Worm (Caenorhabditis elegans) whole organism, L1 larva: Measurements from ENCODE around the gene ard-1.

Experiments used
- C04F5.9 ChIP-seq: sonication (generic microtip); optimal IDR thresholded peaks from 2 replicates; lab custom pipeline; 2016; ENCODE audit warnings: missing genetic modification characterization, missing compliant biosample characterization
- C16A3.4 ChIP-seq: fragments of 150-350 bp; optimal IDR thresholded peaks from 2 replicates; lab custom pipeline; 2014; ENCODE audit warnings: missing biosample characterization, missing genetic modification characterization
- F16B12.6 ChIP-seq: fragments of 150-350 bp; optimal IDR thresholded peaks from 2 replicates; lab custom pipeline; 2014; ENCODE audit warnings: missing biosample characterization, missing genetic modification characterization
- ama-1 ChIP-seq: fragments of 150-350 bp; optimal IDR thresholded peaks from 2 replicates; lab custom pipeline; 2014
- blmp-1 ChIP-seq: fragments of 150-350 bp; optimal IDR thresholded peaks from 2 replicates; lab custom pipeline; 2014; ENCODE audit warnings: missing biosample characterization, missing genetic modification characterization
- ceh-8 ChIP-seq: fragments of 200-800 bp; sonication (Bioruptor generic); optimal IDR thresholded peaks from 2 replicates; lab custom pipeline; 2018; ENCODE audit warnings: mild to moderate bottlenecking, missing genetic modification characterization, moderate library complexity, missing compliant biosample characterization
- ceh-88 ChIP-seq: fragments of 200-800 bp; sonication (Bioruptor generic); IDR thresholded peaks from 2 replicates; pipeline ENCODE4 v1.3.6; 2022; ENCODE audit warnings: missing genetic modification characterization, missing compliant biosample characterization
- dpl-1 ChIP-seq, 3 experiments: fragments of 150-350 bp in 2 of 3; sonication (generic microtip) in 1 of 3; optimal IDR thresholded peaks; 2 replicates each; lab custom pipeline; 2014 to 2017; ENCODE audit warnings: missing biosample characterization in 3 of 3, missing genetic modification characterization in 3 of 3, missing genetic modification reagents in 3 of 3
- dsc-1 ChIP-seq: sonication (generic microtip); optimal IDR thresholded peaks from 2 replicates; lab custom pipeline; 2016; ENCODE audit warnings: mild to moderate bottlenecking, missing genetic modification characterization, missing compliant biosample characterization
- egl-13 ChIP-seq: sonication (generic microtip); optimal IDR thresholded peaks from 2 replicates; lab custom pipeline; 2016; ENCODE audit warnings: missing genotype, missing genetic modification reagents, missing genetic modification characterization, missing compliant biosample characterization
- egl-27 ChIP-seq, 2 experiments: fragments of 150-350 bp in 1 of 2; sonication (generic microtip); optimal IDR thresholded peaks; 3 replicates each; lab custom pipeline; 2017 to 2018; ENCODE audit warnings: missing biosample characterization in 2 of 2, missing genetic modification characterization in 2 of 2, missing genetic modification reagents in 2 of 2
- elt-2 ChIP-seq: sonication (generic microtip); optimal IDR thresholded peaks from 2 replicates; lab custom pipeline; 2016; ENCODE audit warnings: missing genetic modification characterization, mild to moderate bottlenecking, inconsistent platforms, missing compliant biosample characterization, missing genetic modification reagents
- elt-3 ChIP-seq, 6 experiments: fragments of 150-350 bp in 1 of 6; sonication (generic microtip); optimal IDR thresholded peaks; 2 replicates each; lab custom pipeline; 2017 to 2018; ENCODE audit warnings: missing biosample characterization in 6 of 6, missing genetic modification characterization in 6 of 6, inconsistent platforms in 1 of 6
- fkh-10 ChIP-seq: sonication (generic microtip); optimal IDR thresholded peaks from 2 replicates; lab custom pipeline; 2017; ENCODE audit warnings: missing biosample characterization, missing genetic modification reagents, missing genetic modification characterization
- fkh-8 ChIP-seq: sonication (generic microtip); optimal IDR thresholded peaks from 2 replicates; lab custom pipeline; 2016; ENCODE audit warnings: mild to moderate bottlenecking, missing genetic modification characterization, missing compliant biosample characterization
- fos-1 ChIP-seq: fragments of 150-350 bp; optimal IDR thresholded peaks from 2 replicates; lab custom pipeline; 2014; ENCODE audit warnings: missing biosample characterization, missing genetic modification characterization
- grh-1 ChIP-seq: fragments of 200-800 bp; sonication (Bioruptor generic); IDR thresholded peaks from 2 replicates; pipeline ENCODE4 v1.3.6; 2022; ENCODE audit warnings: missing genetic modification reagents, missing genetic modification characterization, missing compliant biosample characterization
- hpl-2 ChIP-seq: fragments of 150-350 bp; optimal IDR thresholded peaks from 2 replicates; lab custom pipeline; 2014; ENCODE audit warnings: missing biosample characterization, missing genetic modification reagents, missing genetic modification characterization
- jun-1 ChIP-seq: fragments of 150-350 bp; optimal IDR thresholded peaks from 2 replicates; lab custom pipeline; 2014; ENCODE audit warnings: missing biosample characterization, missing genetic modification reagents, missing genetic modification characterization
- lin-13 ChIP-seq: fragments of 150-350 bp; optimal IDR thresholded peaks from 2 replicates; lab custom pipeline; 2014; ENCODE audit warnings: missing biosample characterization, missing genetic modification reagents, missing genetic modification characterization
- lin-14 ChIP-seq: fragments of 200-800 bp; sonication (Bioruptor generic); optimal IDR thresholded peaks from 2 replicates; lab custom pipeline; 2018; ENCODE audit warnings: mild to moderate bottlenecking, missing genetic modification characterization, moderate library complexity, missing compliant biosample characterization
- lin-35 ChIP-seq, 2 experiments: fragments of 150-350 bp; optimal IDR thresholded peaks; 2 replicates each; lab custom pipeline; 2014; ENCODE audit warnings: missing biosample characterization in 2 of 2, missing genetic modification characterization in 2 of 2, missing genetic modification reagents in 2 of 2
- lin-39 ChIP-seq: fragments of 150-350 bp; optimal IDR thresholded peaks from 2 replicates; lab custom pipeline; 2014; ENCODE audit warnings: missing biosample characterization, missing genetic modification reagents, missing genetic modification characterization
- mdl-1 ChIP-seq, 2 experiments: fragments of 150-350 bp; optimal IDR thresholded peaks; 2 replicates each; lab custom pipeline; 2014 to 2017; ENCODE audit warnings: missing biosample characterization in 2 of 2, missing genetic modification characterization in 2 of 2, inconsistent platforms in 1 of 2
- mef-2 ChIP-seq: fragments of 150-350 bp; optimal IDR thresholded peaks from 2 replicates; lab custom pipeline; 2014; ENCODE audit warnings: missing biosample characterization, missing genetic modification characterization
- mep-1 ChIP-seq: fragments of 150-350 bp; optimal IDR thresholded peaks from 2 replicates; lab custom pipeline; 2014; ENCODE audit warnings: missing biosample characterization, missing genetic modification characterization
- nhr-20 ChIP-seq: sonication (generic microtip); optimal IDR thresholded peaks from 2 replicates; lab custom pipeline; 2016; ENCODE audit warnings: mild to moderate bottlenecking, missing genetic modification characterization, missing compliant biosample characterization
- nhr-237 ChIP-seq: fragments of 150-350 bp; optimal IDR thresholded peaks from 2 replicates; lab custom pipeline; 2014; ENCODE audit warnings: missing biosample characterization, missing genetic modification characterization
- nhr-47 ChIP-seq: sonication (generic microtip); optimal IDR thresholded peaks from 2 replicates; lab custom pipeline; 2016; ENCODE audit warnings: mild to moderate bottlenecking, missing genetic modification characterization, moderate library complexity, missing compliant biosample characterization
- nhr-71 ChIP-seq: sonication (generic microtip); optimal IDR thresholded peaks from 2 replicates; lab custom pipeline; 2016; ENCODE audit warnings: mild to moderate bottlenecking, missing genetic modification characterization, moderate library complexity, missing compliant biosample characterization
- nhr-77 ChIP-seq: fragments of 150-350 bp; optimal IDR thresholded peaks from 2 replicates; lab custom pipeline; 2014; ENCODE audit warnings: missing biosample characterization, missing genetic modification characterization
- nhr-84 ChIP-seq: sonication (generic microtip); optimal IDR thresholded peaks from 2 replicates; lab custom pipeline; 2017; ENCODE audit warnings: missing biosample characterization, missing genetic modification characterization
- nhr-85 ChIP-seq: sonication (generic microtip); peaks from one replicate; lab custom pipeline; 2016; ENCODE audit warnings: missing genetic modification characterization, inconsistent platforms, missing compliant biosample characterization
- nhr-90 ChIP-seq: sonication (generic microtip); optimal IDR thresholded peaks from 2 replicates; lab custom pipeline; 2016; ENCODE audit warnings: mild to moderate bottlenecking, missing genetic modification characterization, missing compliant biosample characterization; ENCODE audit not compliant: poor library complexity
- pax-3 ChIP-seq: fragments of 200-800 bp; sonication (Bioruptor generic); optimal IDR thresholded peaks from 2 replicates; lab custom pipeline; 2018; ENCODE audit warnings: mild to moderate bottlenecking, missing genetic modification characterization, moderate library complexity, missing compliant biosample characterization
- rnt-1 ChIP-seq: sonication (generic microtip); optimal IDR thresholded peaks from 2 replicates; lab custom pipeline; 2016; ENCODE audit warnings: mild to moderate bottlenecking, missing genetic modification characterization, moderate library complexity, missing compliant biosample characterization
- sox-4 ChIP-seq: sonication (generic microtip); optimal IDR thresholded peaks from 2 replicates; lab custom pipeline; 2016; ENCODE audit warnings: missing genetic modification characterization, missing compliant biosample characterization
- sup-37 ChIP-seq: fragments of 200-800 bp; sonication (Bioruptor generic); optimal IDR thresholded peaks from 2 replicates; lab custom pipeline; 2018; ENCODE audit warnings: mild to moderate bottlenecking, missing genetic modification characterization, missing compliant biosample characterization
- swsn-7 ChIP-seq: sonication (generic microtip); optimal IDR thresholded peaks from 2 replicates; lab custom pipeline; 2016; ENCODE audit warnings: missing genetic modification characterization, missing compliant biosample characterization
- tbx-2 ChIP-seq: sonication (generic microtip); optimal IDR thresholded peaks from 2 replicates; lab custom pipeline; 2016; ENCODE audit warnings: missing genetic modification characterization, missing compliant biosample characterization
- unc-86 ChIP-seq: sonication (generic microtip); optimal IDR thresholded peaks from 2 replicates; lab custom pipeline; 2016; ENCODE audit warnings: missing genetic modification characterization, missing compliant biosample characterization
- unc-98 ChIP-seq: fragments of 200-800 bp; sonication (Bioruptor generic); IDR thresholded peaks from 2 replicates; pipeline ENCODE4 v1.3.6; 2022; ENCODE audit warnings: missing genetic modification characterization, missing compliant biosample characterization
- xbp-1 ChIP-seq: sonication (generic microtip); optimal IDR thresholded peaks from 2 replicates; lab custom pipeline; 2016; ENCODE audit warnings: missing genetic modification characterization, missing compliant biosample characterization
- zag-1 ChIP-seq: fragments of 150-350 bp; optimal IDR thresholded peaks from 2 replicates; lab custom pipeline; 2014; ENCODE audit warnings: missing biosample characterization, missing genetic modification characterization
- zip-4 ChIP-seq: fragments of 200-800 bp; sonication (Bioruptor generic); optimal IDR thresholded peaks from 2 replicates; lab custom pipeline; 2018; ENCODE audit warnings: mild to moderate bottlenecking, missing genetic modification characterization, moderate library complexity, missing compliant biosample characterization
- ztf-4 ChIP-seq: fragments of 150-350 bp; optimal IDR thresholded peaks from 2 replicates; lab custom pipeline; 2014; ENCODE audit warnings: missing biosample characterization, missing genetic modification characterization

Gene ard-1

ce11 chrIV:11174772-11175171, 43.7 kb downstream of the ard-1 start:
- TF ChIP-seq sup-37 (no peak), blmp-1 (tag; lab: Kevin White, UChicago) (peak; percentile 24), hpl-2 (GFP tag; lab: Kevin White, UChicago) (no peak), fos-1 (no peak), egl-27 (tag; optimal IDR thresholded peaks at IDR 0.05; lab: Kevin White, UChicago) (no peak), mdl-1 (tag; optimal IDR thresholded peaks at IDR 0.05; lab: Kevin White, UChicago) (no peak), nhr-77 (tag; lab: Kevin White, UChicago) (no peak), ceh-8 (GFP tag; lab: Kevin White, UChicago) (no peak)
- TF ChIP-seq, all 84 proteins: peak for 1

ce11 chrIV:11176967-11177366, 45.9 kb downstream of the ard-1 start, which contains the start of gene rap-3:
Gene rap-3, plus strand, starts transcription at chrIV:11177267.
- no peak for TF ChIP-seq nhr-20 (tag; lab: Kevin White, UChicago)
- no peak for TF ChIP-seq egl-13 (tag; lab: Kevin White, UChicago)
- TF ChIP-seq xbp-1 (tag; lab: Kevin White, UChicago), result no peak
- TF ChIP-seq swsn-7 (tag; lab: Kevin White, UChicago), result no peak

- TF ChIP-seq nhr-84 (tag; lab: Kevin White, UChicago), result no peak
- TF ChIP-seq dpl-1 (GFP tag; optimal IDR thresholded peaks at IDR 0.05; lab: Kevin White, UChicago), result no peak
- TF ChIP-seq zag-1 (tag; lab: Kevin White, UChicago), result no peak
- TF ChIP-seq nhr-90 (tag; lab: Kevin White, UChicago), result no peak
- TF ChIP-seq lin-39 (tag; lab: Kevin White, UChicago), result no peak
- no peak for TF ChIP-seq nhr-237 (tag; lab: Kevin White, UChicago)
- no peak for TF ChIP-seq unc-98 (GFP tag; lab: Robert Waterston, UW)
These were observed 47.4 kb downstream of the ard-1 start, which contains the start of gene C08F8.9 for ce11 chrIV:11178495-11178894. Gene C08F8.9, minus strand, starts transcription at chrIV:11178595.

- TF ChIP-seq lin-14 (GFP tag; lab: Kevin White, UChicago) (peak; percentile 85), nhr-47 (tag; lab: Kevin White, UChicago) (peak; percentile 96), elt-2 (tag; lab: Kevin White, UChicago) (peak; percentile 88), zag-1 (tag; lab: Kevin White, UChicago) (peak; percentile 80), jun-1 (peak; percentile 85), ztf-4 (peak; percentile 64), swsn-7 (tag; lab: Kevin White, UChicago) (peak; percentile 91), nhr-71 (tag; lab: Kevin White, UChicago) (peak; percentile 94), dsc-1 (tag; lab: Kevin White, UChicago) (peak; percentile 91), elt-3 (tag; optimal IDR thresholded peaks at IDR 0.05; lab: Kevin White, UChicago) (peak in 3 of 6 experiments; percentile 7 to 82 (median 79)), tbx-2 (tag; lab: Kevin White, UChicago) (peak; percentile 91), mdl-1 (tag; optimal IDR thresholded peaks at IDR 0.05; lab: Kevin White, UChicago) (peak in 1 of 2 experiments; percentile 86), mef-2 (peak; percentile 20), mep-1 (tag; lab: Kevin White, UChicago) (peak; percentile 91), egl-13 (tag; lab: Kevin White, UChicago) (peak; percentile 77), ceh-88 (GFP tag; lab: Robert Waterston, UW) (peak; percentile 78), grh-1 (GFP tag; lab: Robert Waterston, UW) (peak; percentile 89), C16A3.4 (tag; lab: Kevin White, UChicago) (peak; percentile 74), fkh-8 (peak; percentile 79), fkh-10 (GFP tag; lab: Kevin White, UChicago) (peak; percentile 75), sox-4 (tag; lab: Kevin White, UChicago) (peak; percentile 75), pax-3 (peak; percentile 72), rnt-1 (tag; lab: Kevin White, UChicago) (peak; percentile 93), lin-35 (GFP tag; optimal IDR thresholded peaks at IDR 0.05; lab: Kevin White, UChicago) (peak; percentile 83 to 90), zip-4 (peak; percentile 49), lin-13 (GFP tag; lab: Kevin White, UChicago) (peak; percentile 84), ama-1 (lab: Kevin White, UChicago) (peak; percentile 37), ceh-8 (GFP tag; lab: Kevin White, UChicago) (peak; percentile 91), C04F5.9 (tag; lab: Kevin White, UChicago) (peak; percentile 58), F16B12.6 (tag; lab: Kevin White, UChicago) (peak; percentile 53), unc-86 (peak; percentile 85), nhr-85 (tag; lab: Kevin White, UChicago) (peak; percentile 88)
These were observed 48.2 kb downstream of the ard-1 start, which contains the start of gene cpt-2 for ce11 chrIV:11179123-11179740. Gene cpt-2, plus strand, starts transcription at chrIV:11179645.
